Fruit fly (Drosophila melanogaster): ENCODE results near the gene smog.
A peak's percentile ranks its signal among the peaks of the same experiment; 100 is the strongest.

smog gene

dm6 chr2L:4856118-4856517 lies 3.5 kb downstream of the smog start (continued):
- TF ChIP-seq B-H2 (GFP tag; optimal IDR thresholded peaks at IDR 0.05) (no peak), CG10654 (GFP tag; optimal IDR thresholded peaks at IDR 0.05) (peak; percentile 46), CG14050 (GFP tag; IDR thresholded peaks at IDR 0.05) (peak; percentile 43; the same call in 1 of the 3 replicates), chn (GFP tag; optimal IDR thresholded peaks at IDR 0.05) (peak; percentile 20), CG10565 (GFP tag; optimal IDR thresholded peaks at IDR 0.05) (no peak), CG14667 (GFP tag; IDR thresholded peaks at IDR 0.05) (peak; percentile 56), nerfin-1 (tag; optimal IDR thresholded peaks at IDR 0.05) (peak; percentile 44), CG6683 (GFP tag; optimal IDR thresholded peaks at IDR 0.05) (peak; percentile 52), prd (optimal IDR thresholded peaks at IDR 0.05) (no peak), prd (GFP tag; IDR thresholded peaks at IDR 0.05) (peak; percentile 64; the same call in 2 of the 3 replicates), CG11723 (GFP tag; optimal IDR thresholded peaks at IDR 0.05) (no peak), CG4617 (GFP tag; optimal IDR thresholded peaks at IDR 0.05; ENCODE audit: borderline replicate concordance) (no peak), CG7372 (GFP tag; IDR thresholded peaks at IDR 0.05) (peak; percentile 59; the same call in 1 of the 2 replicates), yki (optimal IDR thresholded peaks at IDR 0.05) (no peak), CG15601 (tag; optimal IDR thresholded peaks at IDR 0.05) (no peak), sens (GFP tag) (peak; percentile 88), CG13894 (tag; optimal IDR thresholded peaks at IDR 0.05) (peak; percentile 35), Awh (GFP tag; IDR thresholded peaks at IDR 0.05) (peak; percentile 61; the same call in 1 of the 2 replicates), CG16815 (GFP tag; optimal IDR thresholded peaks at IDR 0.05) (peak; percentile 43), CG12219 (GFP tag; optimal IDR thresholded peaks at IDR 0.05) (peak; percentile 58), Bgb (GFP tag; IDR thresholded peaks at IDR 0.05; ENCODE audit: partially characterized antibody) (no peak), CG32772 (GFP tag; IDR thresholded peaks at IDR 0.05) (peak; percentile 64; the same call in 1 of the 2 replicates), CG7963 (GFP tag; IDR thresholded peaks at IDR 0.05; ENCODE audit: partially characterized antibody) (no peak), CG4820 (GFP tag; optimal IDR thresholded peaks at IDR 0.05) (peak; percentile 6), CG8290 (GFP tag; optimal IDR thresholded peaks at IDR 0.05) (no peak), CG8290 (tag; optimal IDR thresholded peaks at IDR 0.05) (peak in 1 of 2 experiments; percentile 54), wor (GFP tag; IDR thresholded peaks at IDR 0.05) (no peak), lbe (GFP tag; optimal IDR thresholded peaks at IDR 0.05) (no peak), CG34376 (GFP tag; optimal IDR thresholded peaks at IDR 0.05) (no peak), MESR4 (GFP tag; optimal IDR thresholded peaks at IDR 0.05) (peak; percentile 1), unpg (GFP tag; optimal IDR thresholded peaks at IDR 0.05) (peak; percentile 59), knrl (GFP tag; IDR thresholded peaks at IDR 0.05; ENCODE audit: partially characterized antibody) (no peak), CG2129 (GFP tag; IDR thresholded peaks at IDR 0.05; ENCODE audit: partially characterized antibody) (no peak), CG4424 (GFP tag; optimal IDR thresholded peaks at IDR 0.05) (peak; percentile 58), CG10431 (GFP tag; optimal IDR thresholded peaks at IDR 0.05) (no peak), CG6854 (GFP tag; optimal IDR thresholded peaks at IDR 0.05) (peak; percentile 23), NFAT (GFP tag; IDR thresholded peaks at IDR 0.05) (no peak), sc (optimal IDR thresholded peaks at IDR 0.05) (no peak), sc (GFP tag; optimal IDR thresholded peaks at IDR 0.05) (peak; percentile 45), CG10209 (GFP tag; optimal IDR thresholded peaks at IDR 0.05) (peak; percentile 43), CG17186 (GFP tag; optimal IDR thresholded peaks at IDR 0.05) (no peak), Rx (GFP tag; IDR thresholded peaks at IDR 0.05) (0 out of 2 replicates have a peak, but pooled peaks have one; percentile 24), CG11085 (GFP tag; IDR thresholded peaks at IDR 0.05) (no peak), NC2α (GFP tag; optimal IDR thresholded peaks at IDR 0.05) (no peak), CG7786 (GFP tag; optimal IDR thresholded peaks at IDR 0.05) (no peak), Fer2 (tag; optimal IDR thresholded peaks at IDR 0.05) (no peak), CG30403 (GFP tag; optimal IDR thresholded peaks at IDR 0.05) (peak; percentile 60), CG7987 (GFP tag; optimal IDR thresholded peaks at IDR 0.05) (peak; percentile 10), CG12155 (GFP tag; optimal IDR thresholded peaks at IDR 0.05) (no peak), Eip74EF (GFP tag; optimal IDR thresholded peaks at IDR 0.05) (peak in 1 of 2 experiments; percentile 2), Dfd (GFP tag; optimal IDR thresholded peaks at IDR 0.05) (no peak)
